Worm (Caenorhabditis elegans) whole organism, young adult: ENCODE data around the gene hyl-1.

Experiments
- B0019.2 ChIP-seq: fragments of 200-800 bp; sonication (Bioruptor generic); conservative IDR thresholded peaks from 2 replicates; pipeline ENCODE4 v1.3.6; 2022; ENCODE audit warnings: missing genetic modification reagents, missing genetic modification characterization, missing compliant biosample characterization
- C06A6.2 ChIP-seq: fragments of 200-800 bp; sonication (Bioruptor generic); conservative IDR thresholded peaks from 2 replicates; pipeline ENCODE4 v1.3.6; 2022; ENCODE audit warnings: missing genetic modification characterization, missing compliant biosample characterization
- D2030.7 ChIP-seq: fragments of 200-800 bp; sonication (Bioruptor generic); IDR thresholded peaks from 2 replicates; pipeline ENCODE4 v1.3.6; 2022; ENCODE audit warnings: missing genetic modification reagents, missing genetic modification characterization, missing compliant biosample characterization
- F39B2.1 ChIP-seq: fragments of 200-800 bp; sonication (Bioruptor generic); IDR thresholded peaks from 2 replicates; pipeline ENCODE4 v1.3.6; 2022; ENCODE audit warnings: missing genetic modification reagents, missing genetic modification characterization, missing compliant biosample characterization
- Y53G8AR.9 ChIP-seq: fragments of 200-800 bp; sonication (Bioruptor generic); conservative IDR thresholded peaks from 2 replicates; pipeline ENCODE4 v1.3.6; 2022; ENCODE audit warnings: missing genetic modification reagents, missing genetic modification characterization, missing compliant biosample characterization
- Y79H2A.3 ChIP-seq: fragments of 200-800 bp; sonication (Bioruptor generic); conservative IDR thresholded peaks from 2 replicates; pipeline ENCODE4 v1.3.6; 2022; ENCODE audit warnings: missing genetic modification reagents, missing genetic modification characterization, missing compliant biosample characterization
- aptf-3 ChIP-seq: fragments of 200-800 bp; sonication (Bioruptor generic); IDR thresholded peaks from 2 replicates; pipeline ENCODE4 v1.3.6; 2022; ENCODE audit warnings: missing genetic modification characterization, missing compliant biosample characterization
- atf-7 ChIP-seq: sonication (generic microtip); optimal IDR thresholded peaks from 2 replicates; lab custom pipeline; 2017; ENCODE audit warnings: mild to moderate bottlenecking, missing genetic modification characterization, missing compliant biosample characterization
- athp-1 ChIP-seq: sonication (generic microtip); optimal IDR thresholded peaks from 2 replicates; lab custom pipeline; 2017; ENCODE audit warnings: mild to moderate bottlenecking, missing genetic modification characterization, missing compliant biosample characterization
- bed-2 ChIP-seq: fragments of 200-800 bp; sonication (Bioruptor generic); IDR thresholded peaks from 2 replicates; pipeline ENCODE4 v1.3.6; 2022; ENCODE audit warnings: missing genetic modification reagents, missing genetic modification characterization, missing compliant biosample characterization
- ccch-3 ChIP-seq: fragments of 200-800 bp; sonication (Bioruptor generic); optimal IDR thresholded peaks from 2 replicates; lab custom pipeline; 2018; ENCODE audit warnings: mild to moderate bottlenecking, missing genetic modification characterization, missing compliant biosample characterization
- cebp-1 ChIP-seq, 2 experiments: fragments of 200-800 bp in 1 of 2; sonication (Bioruptor generic) in 1 of 2; sonication (generic microtip) in 1 of 2; IDR thresholded peaks in 1 of 2; optimal IDR thresholded peaks in 1 of 2; 2 replicates each; pipeline versions ENCODE4 v1.3.6 to Lab custom; 2017 to 2022; ENCODE audit warnings: missing compliant biosample characterization in 2 of 2, missing genetic modification characterization in 2 of 2, mild to moderate bottlenecking in 1 of 2, missing genetic modification reagents in 1 of 2, moderate library complexity in 1 of 2
- ceh-27 ChIP-seq: fragments of 200-800 bp; sonication (Bioruptor generic); optimal IDR thresholded peaks from 2 replicates; lab custom pipeline; 2018; ENCODE audit warnings: mild to moderate bottlenecking, missing genetic modification characterization, moderate library complexity, missing compliant biosample characterization
- ceh-40 ChIP-seq: fragments of 200-800 bp; sonication (Bioruptor generic); IDR thresholded peaks from 2 replicates; pipeline ENCODE4 v1.3.6; 2022; ENCODE audit warnings: missing genetic modification characterization, missing compliant biosample characterization
- ceh-79 ChIP-seq: sonication (generic microtip); optimal IDR thresholded peaks from 2 replicates; lab custom pipeline; 2017; ENCODE audit warnings: mild to moderate bottlenecking, missing genetic modification characterization, missing compliant biosample characterization
- dpl-1 ChIP-seq: fragments of 150-350 bp; optimal IDR thresholded peaks from 2 replicates; lab custom pipeline; 2014; ENCODE audit warnings: missing biosample characterization, missing genetic modification reagents, missing genetic modification characterization
- gei-17 ChIP-seq: fragments of 200-800 bp; sonication (Bioruptor generic); optimal IDR thresholded peaks from 2 replicates; lab custom pipeline; 2018; ENCODE audit warnings: mild to moderate bottlenecking, missing genetic modification characterization, missing compliant biosample characterization
- him-1 ChIP-seq: sonication (generic microtip); optimal IDR thresholded peaks from 2 replicates; lab custom pipeline; 2016; ENCODE audit warnings: missing genotype, missing genetic modification reagents, missing genetic modification characterization, missing compliant biosample characterization
- hlh-12 ChIP-seq: sonication (generic microtip); optimal IDR thresholded peaks from 2 replicates; lab custom pipeline; 2016; ENCODE audit warnings: missing genetic modification characterization, missing compliant biosample characterization
- lin-54 ChIP-seq: fragments of 200-800 bp; sonication (Bioruptor generic); optimal IDR thresholded peaks from 2 replicates; lab custom pipeline; 2018; ENCODE audit warnings: mild to moderate bottlenecking, missing genetic modification characterization, missing compliant biosample characterization
- lsl-1 ChIP-seq: fragments of 200-800 bp; sonication (Bioruptor generic); optimal IDR thresholded peaks from 2 replicates; lab custom pipeline; 2018; ENCODE audit warnings: mild to moderate bottlenecking, missing genetic modification characterization, moderate library complexity, missing compliant biosample characterization
- madf-6 ChIP-seq: fragments of 200-800 bp; sonication (Bioruptor generic); IDR thresholded peaks from 2 replicates; pipeline ENCODE4 v1.3.6; 2022; ENCODE audit warnings: missing genetic modification reagents, missing genetic modification characterization, missing compliant biosample characterization
- mel-28 ChIP-seq: sonication (generic microtip); optimal IDR thresholded peaks from 2 replicates; lab custom pipeline; 2016; ENCODE audit warnings: borderline replicate concordance, mild to moderate bottlenecking, missing genetic modification characterization, missing compliant biosample characterization
- nfya-1 ChIP-seq: sonication (generic microtip); optimal IDR thresholded peaks from 2 replicates; lab custom pipeline; 2017; ENCODE audit warnings: antibody characterized with exemption, missing compliant biosample characterization, missing genetic modification characterization, borderline replicate concordance; ENCODE audit not compliant: insufficient read depth
- nhr-80 ChIP-seq: sonication (generic microtip); optimal IDR thresholded peaks from 2 replicates; lab custom pipeline; 2016; ENCODE audit warnings: missing genetic modification characterization, missing compliant biosample characterization
- nhr-90 ChIP-seq: sonication (generic microtip); optimal IDR thresholded peaks from 2 replicates; lab custom pipeline; 2016; ENCODE audit warnings: missing genotype, mild to moderate bottlenecking, missing genetic modification characterization, missing compliant biosample characterization
- pha-4 ChIP-seq: fragments of 150-350 bp; sonication (generic microtip); optimal IDR thresholded peaks from 2 replicates; lab custom pipeline; 2014; ENCODE audit warnings: missing biosample characterization, missing genetic modification reagents, missing genetic modification characterization
- snpc-1.1 ChIP-seq: sonication (generic microtip); optimal IDR thresholded peaks from 2 replicates; lab custom pipeline; 2017; ENCODE audit warnings: missing genetic modification characterization, mild to moderate bottlenecking, missing compliant biosample characterization, antibody characterized with exemption, moderate library complexity, missing genotype, missing genetic modification reagents; ENCODE audit not compliant: insufficient read depth
- tbx-9 ChIP-seq: sonication (generic microtip); optimal IDR thresholded peaks from 2 replicates; lab custom pipeline; 2016; ENCODE audit warnings: borderline replicate concordance, missing genetic modification characterization, inconsistent platforms, missing compliant biosample characterization
- zfh-2 ChIP-seq: fragments of 200-800 bp; sonication (Bioruptor generic); conservative IDR thresholded peaks from 2 replicates; pipeline ENCODE4 v1.3.6; 2022; ENCODE audit warnings: missing genetic modification reagents, missing genetic modification characterization, missing compliant biosample characterization
- ztf-18 ChIP-seq: sonication (generic microtip); optimal IDR thresholded peaks from 2 replicates; lab custom pipeline; 2016; ENCODE audit warnings: missing genotype, mild to moderate bottlenecking, missing genetic modification characterization, missing compliant biosample characterization
- ztf-25 ChIP-seq: fragments of 200-800 bp; sonication (Bioruptor generic); IDR thresholded peaks from 2 replicates; pipeline ENCODE4 v1.3.6; 2022; ENCODE audit warnings: missing genetic modification reagents, missing genetic modification characterization, missing compliant biosample characterization

hyl-1 gene

ce11 chrIV:8540268-8540667, 1.3 kb downstream of the hyl-1 start:
- TF ChIP-seq lin-54 (GFP tag; lab: Kevin White, UChicago) = peak; percentile 2
- TF ChIP-seq pha-4 (tag; lab: Kevin White, UChicago) = no peak
- peak; percentile 76 for TF ChIP-seq nhr-80 (tag; lab: Kevin White, UChicago)

ce11 chrIV:8542272-8542671, 3.3 kb downstream of the hyl-1 start:
- TF ChIP-seq nhr-80 (tag; lab: Kevin White, UChicago) = peak; percentile 81
- no peak for TF ChIP-seq ceh-79
- peak; percentile 39 for TF ChIP-seq atf-7 (tag; lab: Kevin White, UChicago)

DNA sequence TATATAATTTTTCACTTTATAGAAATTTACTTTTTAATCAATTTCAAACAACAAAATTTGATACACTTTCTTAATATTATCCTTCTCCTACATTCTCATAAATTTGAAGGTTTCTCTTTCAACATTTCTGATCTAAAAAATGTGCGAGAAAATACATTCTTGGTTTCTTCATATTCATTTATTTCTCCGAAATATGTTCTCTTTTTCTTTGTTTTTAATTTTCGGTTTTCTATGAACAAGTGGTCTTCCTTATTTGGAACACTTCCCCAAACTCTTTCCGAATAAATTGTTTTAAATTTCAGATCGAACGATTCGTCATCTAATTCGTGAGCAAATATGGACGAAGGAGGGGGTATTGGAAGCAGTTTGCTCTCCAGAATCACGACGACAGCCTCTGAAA, 20.2 kb downstream of the hyl-1 start, which contains the start of gene npr-22:
TSS of gene npr-22 (plus strand) at position 301 of the 400 bp plus-strand sequence.
- TF ChIP-seq zfh-2 (GFP tag; lab: Robert Waterston, UW) (no peak), B0019.2 (GFP tag; lab: Robert Waterston, UW) (no peak), lsl-1 (GFP tag; lab: Kevin White, UChicago) (no peak), mel-28 (tag; lab: Kevin White, UChicago) (no peak)
- TF ChIP-seq, all 124 proteins: peak for 0

ce11 chrIV:8570253-8570652, 31.3 kb downstream of the hyl-1 start, which contains the start of gene Y59H11AM.4:
Gene Y59H11AM.4 (minus strand): TSS chrIV:8570353.
- TF ChIP-seq Y79H2A.3 (GFP tag; lab: Robert Waterston, UW) (no peak), tbx-9 (tag; lab: Kevin White, UChicago) (no peak), lsl-1 (GFP tag; lab: Kevin White, UChicago) (no peak), nhr-80 (tag; lab: Kevin White, UChicago) (no peak), aptf-3 (GFP tag; lab: Robert Waterston, UW) (no peak), F39B2.1 (GFP tag; lab: Robert Waterston, UW) (no peak), bed-2 (GFP tag; lab: Robert Waterston, UW) (no peak), gei-17 (GFP tag; lab: Kevin White, UChicago) (no peak)

ce11 chrIV:8570719-8571118, 31.8 kb downstream of the hyl-1 start:
- TF ChIP-seq F39B2.1 (GFP tag; lab: Robert Waterston, UW) = no peak

- TF ChIP-seq hlh-12 (no peak), D2030.7 (GFP tag; lab: Robert Waterston, UW) (no peak), him-1 (tag; lab: Kevin White, UChicago) (no peak), nhr-90 (no peak), snpc-1.1 (tag; lab: Kevin White, UChicago) (no peak), athp-1 (tag; lab: Kevin White, UChicago) (no peak), ceh-27 (GFP tag; lab: Kevin White, UChicago) (no peak), ztf-25 (GFP tag; lab: Robert Waterston, UW) (no peak), cebp-1 (GFP tag; IDR thresholded peaks at IDR 0.05; lab: Robert Waterston, UW) (no peak), cebp-1 (tag; optimal IDR thresholded peaks at IDR 0.05; lab: Kevin White, UChicago) (no peak), nfya-1 (tag; lab: Kevin White, UChicago) (no peak), mel-28 (tag; lab: Kevin White, UChicago) (no peak), ccch-3 (GFP tag; lab: Kevin White, UChicago) (no peak), Y53G8AR.9 (GFP tag; lab: Robert Waterston, UW) (no peak), ztf-18 (tag; lab: Kevin White, UChicago) (no peak), C06A6.2 (GFP tag; lab: Robert Waterston, UW) (no peak), dpl-1 (no peak), ceh-40 (GFP tag; lab: Robert Waterston, UW) (no peak), madf-6 (no peak), lsl-1 (GFP tag; lab: Kevin White, UChicago) (no peak)
These were observed 32.2 kb downstream of the hyl-1 start, which contains the start of gene Y59H11AM.1 for ce11 chrIV:8571138-8571537. Gene Y59H11AM.1 (plus strand): TSS chrIV:8571438.
